Worm (Caenorhabditis elegans) whole organism, late embryonic: ENCODE data around the gene T27A10.6.

Experiments
- F13H6.1 ChIP-seq: sonication (generic microtip); optimal IDR thresholded peaks from 2 replicates; lab custom pipeline; 2016; ENCODE audit warnings: missing genetic modification characterization, missing compliant biosample characterization
- ama-1 ChIP-seq: fragments of 150-350 bp; optimal IDR thresholded peaks from 2 replicates; lab custom pipeline; 2014
- lin-11 ChIP-seq: fragments of 200-800 bp; sonication (Bioruptor generic); optimal IDR thresholded peaks from 2 replicates; lab custom pipeline; 2018; ENCODE audit warnings: mild to moderate bottlenecking, missing genetic modification characterization, missing compliant biosample characterization
- nhr-11 ChIP-seq: fragments of 150-350 bp; optimal IDR thresholded peaks from 2 replicates; lab custom pipeline; 2014; ENCODE audit warnings: missing biosample characterization, missing genetic modification characterization
- pha-2 ChIP-seq: sonication (generic microtip); optimal IDR thresholded peaks from 2 replicates; lab custom pipeline; 2017; ENCODE audit warnings: mild to moderate bottlenecking, missing genetic modification characterization, missing compliant biosample characterization
- tbx-2 ChIP-seq: sonication (generic microtip); optimal IDR thresholded peaks from 2 replicates; lab custom pipeline; 2016; ENCODE audit warnings: missing genetic modification characterization, missing compliant biosample characterization

- no peak for TF ChIP-seq pha-2 (tag; lab: Kevin White, UChicago)
- TF ChIP-seq nhr-11 (tag; lab: Kevin White, UChicago): no peak
- no peak for TF ChIP-seq tbx-2 (tag; lab: Kevin White, UChicago)
- no peak for TF ChIP-seq F13H6.1
- TF ChIP-seq ama-1: no peak
- no peak for TF ChIP-seq lin-11 (tag; lab: Kevin White, UChicago)
Measured at ce11 chrX:3644796-3645195, 48.6 kb upstream of the T27A10.6 start, which contains the start of gene tmem-24.
